Fruit fly (Drosophila melanogaster): Measurements from ENCODE around the gene HINT1.

The HINT1 gene

DNA sequence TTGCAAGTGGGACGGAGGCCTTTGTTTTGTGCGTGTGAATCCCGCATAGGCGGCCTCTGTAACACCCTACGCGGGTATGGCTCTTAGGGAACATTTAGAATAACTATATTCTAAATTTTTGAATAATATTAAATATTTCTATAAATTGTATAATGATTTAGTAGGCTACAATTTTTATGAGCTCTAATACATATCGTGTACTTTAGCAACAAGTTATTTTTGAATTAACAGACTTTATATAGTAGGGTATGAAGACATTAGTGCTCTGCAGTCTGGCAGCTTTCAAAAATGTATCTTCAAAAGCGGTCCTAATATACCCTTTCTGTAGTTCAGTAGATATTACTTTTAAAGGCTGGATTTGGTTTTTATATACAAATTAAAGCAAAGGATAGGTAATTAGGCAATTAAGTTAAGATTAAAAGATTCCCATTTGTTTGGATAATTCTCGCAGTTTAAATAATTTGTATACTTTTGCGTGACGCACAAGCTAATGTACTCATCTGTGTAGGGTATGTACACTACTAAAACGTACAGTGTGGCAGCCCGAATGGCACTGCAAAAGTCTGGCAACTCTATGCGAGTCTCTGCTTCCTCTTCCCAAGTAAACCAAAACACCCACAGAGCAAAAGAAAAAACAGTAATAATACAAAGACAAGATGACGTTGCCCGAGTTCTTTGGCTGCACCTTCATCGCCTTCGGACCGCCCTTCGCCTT lies 4.1 kb upstream of the HINT1 start, which contains the start of the genes Snx21 and aph-1:
Gene Snx21, minus strand, starts transcription at position 7 of the 715 bp plus-strand sequence.
Gene aph-1, plus strand, starts transcription at position 575 of the 715 bp plus-strand sequence.
- TF ChIP-seq CG9705 (GFP tag; optimal IDR thresholded peaks at IDR 0.05) (peak; percentile 89), foxo (GFP tag; optimal IDR thresholded peaks at IDR 0.05) (peak in 1 of 2 experiments; percentile 93), Myc (optimal IDR thresholded peaks at IDR 0.05) (peak; percentile 34), fru (GFP tag; optimal IDR thresholded peaks at IDR 0.05) (peak; percentile 90), sv (GFP tag; optimal IDR thresholded peaks at IDR 0.05) (peak; percentile 83), CrebA (GFP tag; optimal IDR thresholded peaks at IDR 0.05; ENCODE audit: borderline replicate concordance) (no peak), br (GFP tag; optimal IDR thresholded peaks at IDR 0.05) (peak; percentile 87), Sp1 (GFP tag; optimal IDR thresholded peaks at IDR 0.05) (peak; percentile 93), woc (GFP tag; optimal IDR thresholded peaks at IDR 0.05) (peak; percentile 98), Abd-B (GFP tag; optimal IDR thresholded peaks at IDR 0.05) (no peak), brk (GFP tag; optimal IDR thresholded peaks at IDR 0.05) (no peak), Hr83 (GFP tag; optimal IDR thresholded peaks at IDR 0.05; ENCODE audit: poor library complexity, severe bottlenecking) (peak; percentile 66), dmrt93B (GFP tag; optimal IDR thresholded peaks at IDR 0.05) (peak; percentile 82), CG32264 (GFP tag; optimal IDR thresholded peaks at IDR 0.05) (peak; percentile 66), Dif (GFP tag; optimal IDR thresholded peaks at IDR 0.05; ENCODE audit: partially characterized antibody) (no peak), psq (GFP tag; optimal IDR thresholded peaks at IDR 0.05) (peak; percentile 85), Hnf4 (GFP tag; optimal IDR thresholded peaks at IDR 0.05) (peak; percentile 87), dsf (GFP tag; optimal IDR thresholded peaks at IDR 0.05; ENCODE audit: borderline replicate concordance) (peak; percentile 67), N (GFP tag; optimal IDR thresholded peaks at IDR 0.05) (no peak), HLH106 (tag; optimal IDR thresholded peaks at IDR 0.05) (peak; percentile 94), ey (GFP tag; optimal IDR thresholded peaks at IDR 0.05) (peak; percentile 90), Mio (GFP tag; optimal IDR thresholded peaks at IDR 0.05) (peak; percentile 56), jim (GFP tag; optimal IDR thresholded peaks at IDR 0.05) (peak; percentile 16), usp (GFP tag; optimal IDR thresholded peaks at IDR 0.05) (no peak), Dfd (GFP tag; optimal IDR thresholded peaks at IDR 0.05) (no peak), rgr (GFP tag; optimal IDR thresholded peaks at IDR 0.05) (peak; percentile 91), Vsx2 (GFP tag; optimal IDR thresholded peaks at IDR 0.05; ENCODE audit: partially characterized antibody) (no peak), Hr78 (GFP tag; optimal IDR thresholded peaks at IDR 0.05) (no peak), lola (GFP tag; optimal IDR thresholded peaks at IDR 0.05) (no peak), Jra (GFP tag; optimal IDR thresholded peaks at IDR 0.05) (peak; percentile 69), dl (GFP tag; optimal IDR thresholded peaks at IDR 0.05; ENCODE audit: insufficient read depth in 1 of 2, partially characterized antibody in 2 of 2) (no peak), h (GFP tag; optimal IDR thresholded peaks at IDR 0.05) (peak; percentile 88), Rel (GFP tag; optimal IDR thresholded peaks at IDR 0.05) (peak; percentile 91), Rel (tag; optimal IDR thresholded peaks at IDR 0.05) (peak; percentile 89), OdsH (GFP tag; optimal IDR thresholded peaks at IDR 0.05) (peak; percentile 89), GATAd (GFP tag; optimal IDR thresholded peaks at IDR 0.05) (no peak)

DNA sequence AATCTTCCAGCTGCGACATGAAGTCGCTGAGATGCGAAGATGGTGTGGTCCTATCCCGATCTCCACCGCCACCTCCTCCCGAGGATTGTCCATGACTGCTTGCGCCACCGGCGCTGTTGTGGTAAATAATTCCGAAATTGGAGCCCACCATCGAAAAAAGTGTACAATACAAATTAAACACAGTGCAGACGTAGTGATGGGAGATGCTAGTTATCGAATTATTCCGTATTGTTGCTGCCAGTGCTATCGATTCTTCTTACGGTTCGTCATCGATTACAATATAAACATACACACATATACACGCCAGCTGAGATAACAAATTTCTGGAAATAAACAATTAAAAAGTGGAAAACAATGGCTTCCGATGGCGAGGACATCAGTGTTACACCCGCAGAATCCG lies 2.3 kb upstream of the HINT1 start, which contains the start of the genes Taf10b and Taf10:
Gene Taf10b, minus strand, starts transcription at position 219 of the 400 bp plus-strand sequence.
Gene Taf10, plus strand, starts transcription at position 264 of the 400 bp plus-strand sequence.
- TF ChIP-seq Hr83 (GFP tag; optimal IDR thresholded peaks at IDR 0.05; ENCODE audit: poor library complexity, severe bottlenecking) = peak; percentile 2
- no peak for TF ChIP-seq HLH106 (tag; optimal IDR thresholded peaks at IDR 0.05)
- peak; percentile 18 for TF ChIP-seq Sp1 (GFP tag; optimal IDR thresholded peaks at IDR 0.05)
- TF ChIP-seq h (GFP tag; optimal IDR thresholded peaks at IDR 0.05) = peak; percentile 4
- TF ChIP-seq Rel (GFP tag; optimal IDR thresholded peaks at IDR 0.05) = no peak
- peak; percentile 41 for TF ChIP-seq Rel (tag; optimal IDR thresholded peaks at IDR 0.05)
- peak; percentile 31 for TF ChIP-seq rgr (GFP tag; optimal IDR thresholded peaks at IDR 0.05)

DNA sequence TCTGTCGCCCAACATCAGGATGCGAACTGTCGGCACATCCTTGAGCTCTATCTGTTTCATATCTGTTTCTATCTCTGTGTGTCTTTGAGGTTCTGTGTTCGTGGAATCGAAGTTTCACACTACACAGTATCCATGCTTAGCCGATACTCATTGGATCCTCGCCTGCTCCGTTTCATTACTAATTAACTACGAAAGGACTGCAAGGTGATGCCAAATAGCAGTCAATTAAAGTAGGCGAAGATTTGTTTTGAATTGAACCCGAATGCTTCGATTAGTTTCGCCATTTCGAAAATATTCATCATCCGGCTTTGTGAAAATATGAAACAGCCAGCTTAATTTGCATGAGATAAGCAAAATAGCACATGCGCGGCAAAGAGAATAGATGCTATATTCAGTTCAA lies 1.7 kb downstream of the HINT1 start, which contains the start of gene CG15399:
Gene CG15399, minus strand, starts transcription at position 101 of the 400 bp plus-strand sequence.
- TF ChIP-seq GATAd (GFP tag; optimal IDR thresholded peaks at IDR 0.05) (no peak), fru (GFP tag; optimal IDR thresholded peaks at IDR 0.05) (no peak), h (GFP tag; optimal IDR thresholded peaks at IDR 0.05) (no peak)

Data from whole organism, wandering third instar larva.